Worm (Caenorhabditis elegans) whole organism, late embryonic: ENCODE results near the gene Y22D7AL.4.

ENCODE experiments used
- C38D4.7 ChIP-seq: fragments of 200-800 bp; sonication (Bioruptor generic); optimal IDR thresholded peaks from 2 replicates; lab custom pipeline; 2018; ENCODE audit warnings: mild to moderate bottlenecking, missing genetic modification characterization, moderate library complexity, missing compliant biosample characterization
- K02D7.2 ChIP-seq: sonication (generic microtip); optimal IDR thresholded peaks from 2 replicates; lab custom pipeline; 2017; ENCODE audit warnings: mild to moderate bottlenecking, missing genetic modification characterization, missing compliant biosample characterization
- K09A11.1 ChIP-seq: sonication (generic microtip); optimal IDR thresholded peaks from 2 replicates; lab custom pipeline; 2017; ENCODE audit warnings: antibody characterized with exemption, mild to moderate bottlenecking, missing genetic modification characterization, missing compliant biosample characterization; ENCODE audit not compliant: insufficient read depth
- T23F11.4 ChIP-seq: fragments of 200-800 bp; sonication (Bioruptor generic); optimal IDR thresholded peaks from 2 replicates; lab custom pipeline; 2018; ENCODE audit warnings: mild to moderate bottlenecking, missing genetic modification characterization, missing compliant biosample characterization
- ahr-1 ChIP-seq: sonication (generic microtip); optimal IDR thresholded peaks from 2 replicates; lab custom pipeline; 2016; ENCODE audit warnings: missing genetic modification characterization, missing compliant biosample characterization
- ceh-18 ChIP-seq: sonication (generic microtip); optimal IDR thresholded peaks from 2 replicates; lab custom pipeline; 2016; ENCODE audit warnings: missing genetic modification characterization, missing compliant biosample characterization
- ceh-19 ChIP-seq: fragments of 200-800 bp; sonication (Bioruptor generic); optimal IDR thresholded peaks from 2 replicates; lab custom pipeline; 2018; ENCODE audit warnings: mild to moderate bottlenecking, missing genetic modification characterization, missing compliant biosample characterization
- ceh-22 ChIP-seq: sonication (generic microtip); optimal IDR thresholded peaks from 2 replicates; lab custom pipeline; 2017; ENCODE audit warnings: missing biosample characterization, missing genetic modification characterization
- ceh-24 ChIP-seq: sonication (generic microtip); optimal IDR thresholded peaks from 2 replicates; lab custom pipeline; 2016; ENCODE audit warnings: mild to moderate bottlenecking, missing genetic modification characterization, missing compliant biosample characterization
- ceh-30 ChIP-seq: fragments of 150-350 bp; optimal IDR thresholded peaks from 2 replicates; lab custom pipeline; 2014; ENCODE audit warnings: missing biosample characterization, missing genetic modification characterization
- ceh-31 ChIP-seq: sonication (generic microtip); optimal IDR thresholded peaks from 2 replicates; lab custom pipeline; 2016; ENCODE audit warnings: missing genetic modification characterization, missing compliant biosample characterization
- ceh-34 ChIP-seq: sonication (generic microtip); optimal IDR thresholded peaks from 2 replicates; lab custom pipeline; 2016; ENCODE audit warnings: mild to moderate bottlenecking, missing genetic modification characterization, missing compliant biosample characterization
- ceh-48 ChIP-seq: sonication (generic microtip); optimal IDR thresholded peaks from 2 replicates; lab custom pipeline; 2016; ENCODE audit warnings: missing genetic modification characterization, inconsistent platforms, missing compliant biosample characterization
- ceh-6 ChIP-seq: fragments of 200-800 bp; sonication (Bioruptor generic); optimal IDR thresholded peaks from 2 replicates; lab custom pipeline; 2018; ENCODE audit warnings: mild to moderate bottlenecking, missing genetic modification characterization, missing compliant biosample characterization
- ceh-9 ChIP-seq: sonication (generic microtip); optimal IDR thresholded peaks from 2 replicates; lab custom pipeline; 2016; ENCODE audit warnings: mild to moderate bottlenecking, missing genetic modification characterization, inconsistent platforms, missing compliant biosample characterization
- che-1 ChIP-seq: sonication (generic microtip); optimal IDR thresholded peaks from 2 replicates; lab custom pipeline; 2016; ENCODE audit warnings: mild to moderate bottlenecking, missing genetic modification characterization, missing compliant biosample characterization
- dmd-4 ChIP-seq: sonication (generic microtip); optimal IDR thresholded peaks from 2 replicates; lab custom pipeline; 2016; ENCODE audit warnings: borderline replicate concordance, missing genetic modification characterization, missing compliant biosample characterization
- dve-1 ChIP-seq: sonication (generic microtip); optimal IDR thresholded peaks from 2 replicates; lab custom pipeline; 2017; ENCODE audit warnings: antibody characterized with exemption, mild to moderate bottlenecking, missing genetic modification characterization, missing compliant biosample characterization
- elt-2 ChIP-seq: sonication (generic microtip); optimal IDR thresholded peaks from 2 replicates; lab custom pipeline; 2016; ENCODE audit warnings: missing genetic modification reagents, missing genetic modification characterization, missing compliant biosample characterization
- elt-4 ChIP-seq: sonication (generic microtip); optimal IDR thresholded peaks from 2 replicates; lab custom pipeline; 2016; ENCODE audit warnings: missing genetic modification characterization, missing compliant biosample characterization
- ets-4 ChIP-seq: sonication (generic microtip); optimal IDR thresholded peaks from 2 replicates; lab custom pipeline; 2016; ENCODE audit warnings: missing genetic modification characterization, missing compliant biosample characterization
- fax-1 ChIP-seq: sonication (generic microtip); optimal IDR thresholded peaks from 2 replicates; lab custom pipeline; 2016; ENCODE audit warnings: missing genotype, missing genetic modification characterization, missing compliant biosample characterization
- fkh-10 ChIP-seq: fragments of 150-350 bp; optimal IDR thresholded peaks from 2 replicates; lab custom pipeline; 2014; ENCODE audit warnings: missing biosample characterization, missing genetic modification reagents, missing genetic modification characterization
- fkh-6 ChIP-seq: sonication (generic microtip); optimal IDR thresholded peaks from 2 replicates; lab custom pipeline; 2016; ENCODE audit warnings: missing genetic modification characterization, missing compliant biosample characterization
- hlh-13 ChIP-seq: fragments of 200-800 bp; sonication (Bioruptor generic); optimal IDR thresholded peaks from 2 replicates; lab custom pipeline; 2018; ENCODE audit warnings: mild to moderate bottlenecking, missing genetic modification characterization, missing compliant biosample characterization
- hlh-30 ChIP-seq: sonication (generic microtip); optimal IDR thresholded peaks from 2 replicates; lab custom pipeline; 2017; ENCODE audit warnings: antibody characterized with exemption, missing genetic modification characterization, missing compliant biosample characterization; ENCODE audit not compliant: insufficient read depth
- lim-6 ChIP-seq: sonication (generic microtip); optimal IDR thresholded peaks from 2 replicates; lab custom pipeline; 2016; ENCODE audit warnings: missing genetic modification characterization, missing compliant biosample characterization
- lin-11 ChIP-seq: fragments of 200-800 bp; sonication (Bioruptor generic); optimal IDR thresholded peaks from 2 replicates; lab custom pipeline; 2018; ENCODE audit warnings: mild to moderate bottlenecking, missing genetic modification characterization, missing compliant biosample characterization
- madf-2 ChIP-seq: sonication (generic microtip); optimal IDR thresholded peaks from 2 replicates; lab custom pipeline; 2017; ENCODE audit warnings: missing genetic modification characterization, missing compliant biosample characterization
- mec-3 ChIP-seq: sonication (generic microtip); optimal IDR thresholded peaks from 2 replicates; lab custom pipeline; 2016; ENCODE audit warnings: borderline replicate concordance, missing genetic modification characterization, missing compliant biosample characterization
- nfya-1 ChIP-seq: sonication (generic microtip); optimal IDR thresholded peaks from 2 replicates; lab custom pipeline; 2017; ENCODE audit warnings: missing genetic modification characterization, mild to moderate bottlenecking, missing compliant biosample characterization, antibody characterized with exemption, moderate library complexity
- nhr-11 ChIP-seq: fragments of 150-350 bp; optimal IDR thresholded peaks from 2 replicates; lab custom pipeline; 2014; ENCODE audit warnings: missing biosample characterization, missing genetic modification characterization
- nhr-232 ChIP-seq: sonication (generic microtip); optimal IDR thresholded peaks from 2 replicates; lab custom pipeline; 2016; ENCODE audit warnings: missing genetic modification characterization, missing compliant biosample characterization
- odd-2 ChIP-seq: sonication (generic microtip); optimal IDR thresholded peaks from 2 replicates; lab custom pipeline; 2017; ENCODE audit warnings: antibody characterized with exemption, mild to moderate bottlenecking, missing genetic modification characterization, missing compliant biosample characterization
- pag-3 ChIP-seq: sonication (generic microtip); optimal IDR thresholded peaks from 2 replicates; lab custom pipeline; 2016; ENCODE audit warnings: missing compliant biosample characterization, missing genetic modification characterization, borderline replicate concordance
- pax-1 ChIP-seq: fragments of 150-350 bp; optimal IDR thresholded peaks from 2 replicates; lab custom pipeline; 2014; ENCODE audit warnings: missing biosample characterization, missing genetic modification characterization
- pha-2 ChIP-seq: sonication (generic microtip); optimal IDR thresholded peaks from 2 replicates; lab custom pipeline; 2017; ENCODE audit warnings: mild to moderate bottlenecking, missing genetic modification characterization, missing compliant biosample characterization
- pqm-1 ChIP-seq: sonication (generic microtip); optimal IDR thresholded peaks from 2 replicates; lab custom pipeline; 2016; ENCODE audit warnings: missing genetic modification characterization, missing compliant biosample characterization
- ref-2 ChIP-seq: sonication (generic microtip); optimal IDR thresholded peaks from 2 replicates; lab custom pipeline; 2016; ENCODE audit warnings: missing genetic modification characterization, missing compliant biosample characterization
- rnt-1 ChIP-seq: sonication (generic microtip); optimal IDR thresholded peaks from 2 replicates; lab custom pipeline; 2016; ENCODE audit warnings: missing genetic modification characterization, missing compliant biosample characterization
- sdc-2 ChIP-seq: sonication (generic microtip); optimal IDR thresholded peaks from 2 replicates; lab custom pipeline; 2016; ENCODE audit warnings: missing genotype, missing genetic modification characterization, missing compliant biosample characterization
- sox-2 ChIP-seq: fragments of 200-800 bp; sonication (Bioruptor generic); IDR thresholded peaks from 2 replicates; pipeline ENCODE4 v1.3.6; 2022; ENCODE audit warnings: missing genetic modification reagents, missing genetic modification characterization, missing compliant biosample characterization
- sox-4 ChIP-seq: sonication (generic microtip); optimal IDR thresholded peaks from 2 replicates; lab custom pipeline; 2017; ENCODE audit warnings: mild to moderate bottlenecking, missing genetic modification characterization, inconsistent platforms, missing compliant biosample characterization
- syd-9 ChIP-seq: sonication (generic microtip); optimal IDR thresholded peaks from 2 replicates; lab custom pipeline; 2016; ENCODE audit warnings: mild to moderate bottlenecking, missing genetic modification characterization, moderate library complexity, missing compliant biosample characterization
- tbx-2 ChIP-seq: sonication (generic microtip); optimal IDR thresholded peaks from 2 replicates; lab custom pipeline; 2016; ENCODE audit warnings: missing genetic modification characterization, missing compliant biosample characterization
- tbx-7 ChIP-seq: sonication (generic microtip); optimal IDR thresholded peaks from 2 replicates; lab custom pipeline; 2016; ENCODE audit warnings: missing genotype, missing genetic modification characterization, missing compliant biosample characterization
- unc-3 ChIP-seq, 2 experiments: fragments of 200-800 bp in 1 of 2; sonication (Bioruptor generic) in 1 of 2; sonication (generic microtip) in 1 of 2; conservative IDR thresholded peaks in 1 of 2; optimal IDR thresholded peaks in 1 of 2; 2 replicates each; pipeline versions ENCODE4 v1.3.6 to Lab custom; 2016 to 2022; ENCODE audit warnings: missing compliant biosample characterization in 2 of 2, missing genetic modification characterization in 2 of 2, missing genetic modification reagents in 1 of 2
- unc-42 ChIP-seq: sonication (generic microtip); optimal IDR thresholded peaks from 2 replicates; lab custom pipeline; 2016; ENCODE audit warnings: missing genotype, missing genetic modification characterization, missing compliant biosample characterization
- unc-55 ChIP-seq: sonication (generic microtip); optimal IDR thresholded peaks from 2 replicates; lab custom pipeline; 2017; ENCODE audit warnings: missing biosample characterization, missing genetic modification reagents, missing genetic modification characterization
- unc-86 ChIP-seq: sonication (generic microtip); optimal IDR thresholded peaks from 2 replicates; lab custom pipeline; 2016; ENCODE audit warnings: missing genetic modification characterization, missing compliant biosample characterization
- zip-5 ChIP-seq: sonication (generic microtip); optimal IDR thresholded peaks from 2 replicates; lab custom pipeline; 2016; ENCODE audit warnings: missing genetic modification characterization, missing compliant biosample characterization
- ztf-16 ChIP-seq: sonication (generic microtip); optimal IDR thresholded peaks from 2 replicates; lab custom pipeline; 2017; ENCODE audit warnings: missing genetic modification characterization, missing compliant biosample characterization

The Y22D7AL.4 gene

DNA sequence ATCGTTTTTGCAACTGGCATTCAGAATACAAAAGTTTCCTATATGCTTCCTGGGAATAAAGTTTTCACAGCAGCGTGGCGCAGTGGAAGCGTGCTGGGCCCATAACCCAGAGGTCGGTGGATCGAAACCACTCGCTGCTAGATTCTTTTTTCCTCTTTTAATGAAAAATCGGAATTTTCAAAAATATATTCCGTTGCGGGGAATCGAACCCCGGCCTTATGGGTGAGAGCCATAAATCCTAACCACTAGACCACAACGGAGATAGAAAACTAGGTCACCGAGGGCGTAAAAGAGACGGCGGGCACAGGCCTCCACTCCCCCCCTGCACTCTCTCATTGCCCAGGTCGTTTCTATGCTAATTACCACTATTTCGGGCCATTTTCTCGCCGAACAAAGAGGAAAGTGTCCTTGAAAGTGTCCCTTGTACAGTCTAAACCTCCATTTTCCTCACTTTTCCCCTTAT, 21.9 kb upstream of the Y22D7AL.4 start, which contains the start of gene Y22D7AL.6:
TSS of gene Y22D7AL.6 (plus strand) at position 413 of the 463 bp plus-strand sequence.
- TF ChIP-seq ceh-9 (tag; lab: Kevin White, UChicago) (peak; percentile 44), fax-1 (tag; lab: Kevin White, UChicago) (peak; percentile 64), ahr-1 (tag; lab: Kevin White, UChicago) (peak; percentile 55), che-1 (tag; lab: Kevin White, UChicago) (peak; percentile 76), ceh-30 (tag; lab: Kevin White, UChicago) (no peak), sox-4 (tag; lab: Kevin White, UChicago) (peak; percentile 62), T23F11.4 (GFP tag; lab: Kevin White, UChicago) (no peak), unc-3 (GFP tag; conservative IDR thresholded peaks at IDR 0.05; lab: Robert Waterston, UW) (peak; percentile 39; the same call in 1 of the 2 replicates), unc-3 (tag; optimal IDR thresholded peaks at IDR 0.05; lab: Kevin White, UChicago) (peak; percentile 30), hlh-13 (GFP tag; lab: Kevin White, UChicago) (peak; percentile 60), hlh-30 (tag; lab: Kevin White, UChicago) (no peak), K02D7.2 (tag; lab: Kevin White, UChicago) (peak; percentile 71), ceh-6 (peak; percentile 77), ceh-18 (tag; lab: Kevin White, UChicago) (peak; percentile 59), ceh-31 (tag; lab: Kevin White, UChicago) (peak; percentile 47), ceh-34 (peak; percentile 45), syd-9 (tag; lab: Kevin White, UChicago) (peak; percentile 40), ztf-16 (tag; lab: Kevin White, UChicago) (peak; percentile 74), elt-4 (tag; lab: Kevin White, UChicago) (no peak), C38D4.7 (GFP tag; lab: Kevin White, UChicago) (peak; percentile 74), pqm-1 (tag; lab: Kevin White, UChicago) (no peak), pha-2 (tag; lab: Kevin White, UChicago) (peak; percentile 69), ceh-24 (tag; lab: Kevin White, UChicago) (peak; percentile 22), dmd-4 (tag; lab: Kevin White, UChicago) (peak; percentile 26), rnt-1 (peak; percentile 25), elt-2 (peak; percentile 63), fkh-6 (tag; lab: Kevin White, UChicago) (peak; percentile 39), nfya-1 (peak; percentile 7), tbx-2 (peak; percentile 28), unc-86 (tag; lab: Kevin White, UChicago) (peak; percentile 59), unc-42 (peak; percentile 21), sox-2 (GFP tag; lab: Robert Waterston, UW) (peak; percentile 73), odd-2 (tag; lab: Kevin White, UChicago) (no peak), nhr-232 (tag; lab: Kevin White, UChicago) (peak; percentile 62), ceh-19 (peak; percentile 48), unc-55 (no peak), lin-11 (tag; lab: Kevin White, UChicago) (peak; percentile 59), lim-6 (tag; lab: Kevin White, UChicago) (no peak), tbx-7 (peak; percentile 37), dve-1 (tag; lab: Kevin White, UChicago) (peak; percentile 19), madf-2 (peak; percentile 42), nhr-11 (no peak), mec-3 (tag; lab: Kevin White, UChicago) (no peak), sdc-2 (peak; percentile 49), ceh-48 (tag; lab: Kevin White, UChicago) (peak; percentile 51), ceh-22 (tag; lab: Kevin White, UChicago) (no peak), ets-4 (tag; lab: Kevin White, UChicago) (peak; percentile 4), pag-3 (tag; lab: Kevin White, UChicago) (no peak), zip-5 (tag; lab: Kevin White, UChicago) (peak; percentile 22), pax-1 (tag; lab: Kevin White, UChicago) (no peak), K09A11.1 (tag; lab: Kevin White, UChicago) (peak; percentile 62), fkh-10 (no peak), ref-2 (tag; lab: Kevin White, UChicago) (peak; percentile 51)
